Worm (Caenorhabditis elegans): ENCODE results near the gene plx-1.

Gene plx-1

ce11 chrIV:991647-992400 is 32.5 kb downstream of the plx-1 start, which contains the start of gene lep-2 (continued):
- TF ChIP-seq madf-9 (GFP tag; conservative IDR thresholded peaks at IDR 0.05) (no peak), set-16 (GFP tag; IDR thresholded peaks at IDR 0.05) (no peak), unc-62 (GFP tag; optimal IDR thresholded peaks at IDR 0.05 in 1 of 2) (no peak), unc-62 (tag; optimal IDR thresholded peaks at IDR 0.05) (no peak), pqm-1 (tag; optimal IDR thresholded peaks at IDR 0.05) (no peak), ztf-7 (tag; optimal IDR thresholded peaks at IDR 0.05) (no peak), ceh-82 (tag; optimal IDR thresholded peaks at IDR 0.05) (no peak), dpl-1 (GFP tag; optimal IDR thresholded peaks at IDR 0.05) (peak; percentile 86), cey-2 (tag; optimal IDR thresholded peaks at IDR 0.05; ENCODE audit: borderline replicate concordance, insufficient read depth) (no peak), spr-3 (GFP tag; optimal IDR thresholded peaks at IDR 0.05) (no peak), mxl-3 (GFP tag; optimal IDR thresholded peaks at IDR 0.05) (no peak), mes-2 (tag; optimal IDR thresholded peaks at IDR 0.05; ENCODE audit: poor library complexity, severe bottlenecking) (no peak), zip-2 (tag; optimal IDR thresholded peaks at IDR 0.05) (no peak), rbr-2 (tag; optimal IDR thresholded peaks at IDR 0.05) (peak; percentile 2), ctbp-1 (GFP tag; IDR thresholded peaks at IDR 0.05) (no peak), hif-1 (tag; optimal IDR thresholded peaks at IDR 0.05) (no peak), nhr-10 (tag; optimal IDR thresholded peaks at IDR 0.05) (no peak), unc-39 (tag; optimal IDR thresholded peaks at IDR 0.05) (no peak), F26F4.8 (GFP tag; conservative IDR thresholded peaks at IDR 0.05) (no peak), aly-2 (tag; optimal IDR thresholded peaks at IDR 0.05) (no peak), ceh-32 (tag; optimal IDR thresholded peaks at IDR 0.05; ENCODE audit: poor library complexity) (no peak), daf-19 (GFP tag; conservative IDR thresholded peaks at IDR 0.05) (no peak), ces-1 (GFP tag; optimal IDR thresholded peaks at IDR 0.05) (no peak), lin-38 (GFP tag; IDR thresholded peaks at IDR 0.05) (peak; percentile 97), zfp-2 (tag; optimal IDR thresholded peaks at IDR 0.05) (no peak), T20F7.1 (GFP tag; optimal IDR thresholded peaks at IDR 0.05) (no peak), Y48G9A.11 (GFP tag; IDR thresholded peaks at IDR 0.05) (no peak), arid-1 (GFP tag; conservative IDR thresholded peaks at IDR 0.05) (no peak), nhr-76 (tag; optimal IDR thresholded peaks at IDR 0.05) (no peak), zip-11 (GFP tag; IDR thresholded peaks at IDR 0.05) (no peak), lin-39 (tag; optimal IDR thresholded peaks at IDR 0.05) (no peak), hlh-11 (tag; optimal IDR thresholded peaks at IDR 0.05) (no peak), jun-1 (tag; optimal IDR thresholded peaks at IDR 0.05) (no peak), attf-4 (tag; optimal IDR thresholded peaks at IDR 0.05) (no peak), egl-27 (tag; optimal IDR thresholded peaks at IDR 0.05) (no peak), lsy-2 (tag; optimal IDR thresholded peaks at IDR 0.05) (peak in 1 of 2 experiments; percentile 30), Y105C5A.15 (GFP tag; IDR thresholded peaks at IDR 0.05) (0 out of 2 replicates have a peak, but pooled peaks have one; percentile 1), nhr-11 (tag; optimal IDR thresholded peaks at IDR 0.05) (no peak), saeg-2 (GFP tag; IDR thresholded peaks at IDR 0.05) (no peak)

DNA sequence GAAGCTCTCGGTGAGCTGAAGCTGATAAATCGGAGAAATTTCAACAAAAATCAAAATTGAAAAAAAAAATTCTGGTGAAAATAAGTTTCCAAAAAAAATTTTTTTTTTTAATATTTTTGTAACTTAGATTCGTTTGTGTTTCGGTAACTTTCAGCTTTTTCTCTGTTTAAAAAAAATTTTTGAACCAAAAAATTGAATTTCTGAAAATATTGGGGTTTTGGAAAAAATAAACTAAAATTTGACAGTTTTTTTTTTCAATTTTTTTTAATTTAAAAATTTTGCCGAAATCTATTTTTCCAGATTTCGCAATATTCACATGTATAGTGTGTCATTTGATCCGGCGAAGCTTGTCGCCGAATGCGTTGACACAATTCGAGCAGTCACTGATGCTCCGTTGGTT is 39.6 kb downstream of the plx-1 start, which contains the start of gene Y55F3AM.5:
Y55F3AM.5 (plus strand) TSS at position 301 of the 400 bp plus-strand sequence.
- TF ChIP-seq Y5F2A.4 (GFP tag; optimal IDR thresholded peaks at IDR 0.05) (no peak), aha-1 (tag) (peak; percentile 17)

Measured in whole organism, L4 larva.